Fruit fly (Drosophila melanogaster) whole organism: ENCODE data around the gene car.

ENCODE experiments used
- CG8478 ChIP-seq: fragments of >200 bp; optimal IDR thresholded peaks from 2 replicates; lab custom pipeline; 2018; ENCODE audit warnings: inconsistent platforms
- Dll ChIP-seq: fragments of >200 bp; optimal IDR thresholded peaks from 2 replicates; lab custom pipeline; 2017
- EcR ChIP-seq, 2 experiments: fragments of >200 bp; optimal IDR thresholded peaks; 2 replicates each; lab custom pipeline; 2017; ENCODE audit warnings: missing biosample characterization in 2 of 2, missing genetic modification characterization in 2 of 2, missing genetic modification reagents in 2 of 2
- pan ChIP-seq: fragments of >200 bp; optimal IDR thresholded peaks from 2 replicates; lab custom pipeline; 2017
- psq ChIP-seq: fragments of >200 bp; optimal IDR thresholded peaks from 2 replicates; lab custom pipeline; 2017
- usp ChIP-seq: fragments of >200 bp; optimal IDR thresholded peaks from 2 replicates; lab custom pipeline; 2017; ENCODE audit warnings: missing biosample characterization, missing genetic modification characterization, mixed read lengths

car gene

DNA sequence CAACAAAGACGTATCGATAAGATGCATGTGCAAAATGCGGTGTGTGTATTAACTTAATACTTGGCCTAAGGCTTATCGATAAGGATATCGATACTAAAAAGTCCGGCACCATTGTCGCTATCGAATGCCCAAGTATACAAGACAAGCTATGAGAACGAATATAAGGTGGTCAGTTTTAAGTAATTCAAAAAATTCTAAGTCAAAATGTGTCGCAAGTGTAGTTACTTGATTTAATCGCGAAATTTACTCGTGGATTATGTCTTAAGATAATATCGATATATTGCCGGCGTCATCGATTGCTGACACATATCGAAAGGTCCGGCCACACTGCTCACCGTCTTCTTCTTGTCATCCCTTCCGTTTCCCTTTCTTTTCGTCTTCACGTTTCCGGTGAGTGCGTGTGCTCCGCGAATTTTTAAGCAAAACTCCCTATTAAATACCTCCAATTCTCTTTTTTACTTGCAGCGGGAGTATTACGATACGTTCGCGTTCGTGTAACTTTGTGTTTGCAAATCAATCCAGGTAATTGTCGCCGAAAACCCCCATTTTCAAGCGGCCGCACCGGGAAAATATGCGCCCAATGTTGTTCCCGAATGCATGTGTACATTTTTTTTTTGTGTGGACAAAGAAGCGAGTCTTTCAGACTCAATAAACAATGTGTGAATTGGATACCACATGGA lies 32.0 kb downstream of the car start, which contains the start of gene RpS10b:
Gene RpS10b (plus strand): TSS at position 348 of the 680 bp plus-strand sequence.
- no peak for TF ChIP-seq Dll
- TF ChIP-seq EcR (GFP tag; optimal IDR thresholded peaks at IDR 0.05; lab: Kevin White, UChicago): no peak
- TF ChIP-seq usp: no peak
- no peak for TF ChIP-seq psq (lab: Kevin White, UChicago)
- TF ChIP-seq CG8478: no peak
- no peak for TF ChIP-seq pan (lab: Kevin White, UChicago)

- TF ChIP-seq CG8478 (no peak), EcR (GFP tag; optimal IDR thresholded peaks at IDR 0.05; lab: Kevin White, UChicago) (no peak), usp (no peak), pan (lab: Kevin White, UChicago) (no peak), psq (lab: Kevin White, UChicago) (no peak), Dll (no peak)
Measured at dm6 chrX:19598503-19598902, 32.7 kb downstream of the car start.

dm6 chrX:19601644-19602043 lies 35.8 kb downstream of the car start, which contains the start of gene CG14220:
TSS of gene CG14220 (minus strand) at chrX:19601851.
- TF ChIP-seq Dll: no peak

- TF ChIP-seq psq (lab: Kevin White, UChicago) (no peak), usp (no peak), CG8478 (no peak), Dll (no peak), pan (lab: Kevin White, UChicago) (no peak), EcR (GFP tag; optimal IDR thresholded peaks at IDR 0.05; lab: Kevin White, UChicago) (no peak)
Measured at dm6 chrX:19602483-19602882, 36.7 kb downstream of the car start.

DNA sequence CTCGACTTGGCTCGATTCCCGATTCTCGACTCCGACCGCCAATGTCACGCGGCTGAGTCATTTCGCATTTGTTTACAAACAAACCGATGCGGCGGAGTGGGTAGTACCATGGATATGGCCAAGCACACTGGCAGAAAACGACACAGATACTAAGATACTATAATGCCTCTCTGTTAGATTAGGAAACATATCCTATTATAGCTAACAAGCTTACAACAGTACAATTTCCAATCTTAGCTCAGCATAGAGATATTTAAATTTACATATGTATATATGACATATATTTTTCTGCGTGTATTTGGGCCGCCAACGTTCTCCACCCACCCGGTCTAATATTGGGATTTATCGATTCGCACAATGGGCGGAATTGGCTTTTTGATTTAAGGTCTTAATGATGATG lies 38.1 kb downstream of the car start:
- TF ChIP-seq pan (lab: Kevin White, UChicago) (no peak), EcR (GFP tag; optimal IDR thresholded peaks at IDR 0.05; lab: Kevin White, UChicago) (no peak), psq (lab: Kevin White, UChicago) (no peak)

dm6 chrX:19604997-19605396 lies 39.2 kb downstream of the car start, which contains the start of gene CG14207:
TSS of gene CG14207 (plus strand) at chrX:19605199.
- TF ChIP-seq EcR (GFP tag; optimal IDR thresholded peaks at IDR 0.05; lab: Kevin White, UChicago) (no peak), psq (lab: Kevin White, UChicago) (no peak), usp (no peak), Dll (no peak), CG8478 (no peak)

- TF ChIP-seq Dll: no peak
- TF ChIP-seq EcR (GFP tag; optimal IDR thresholded peaks at IDR 0.05; lab: Kevin White, UChicago): no peak
- no peak for TF ChIP-seq usp
- TF ChIP-seq CG8478: no peak
- no peak for TF ChIP-seq pan (lab: Kevin White, UChicago)
- no peak for TF ChIP-seq psq (lab: Kevin White, UChicago)
Measured at dm6 chrX:19605915-19606314, 40.1 kb downstream of the car start.

DNA sequence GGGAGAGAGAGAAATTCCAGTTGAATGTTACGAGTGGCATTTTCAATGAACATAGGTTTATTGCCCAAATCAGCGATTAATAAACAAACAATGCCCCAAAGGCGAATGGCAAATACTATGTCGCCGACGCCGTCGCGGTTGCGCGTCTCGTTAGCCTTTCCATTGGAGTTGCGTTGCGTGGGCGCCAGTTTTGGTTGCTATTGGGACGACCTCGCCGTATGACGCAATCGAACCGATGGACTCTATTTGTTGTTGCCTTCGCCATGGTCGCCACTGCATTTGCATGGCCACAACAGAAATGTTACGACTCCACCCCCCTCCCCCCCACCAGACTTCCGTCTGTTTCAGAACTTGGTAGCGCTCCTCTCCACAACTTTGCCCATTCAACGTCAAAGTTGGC lies 40.7 kb downstream of the car start:
- TF ChIP-seq pan (lab: Kevin White, UChicago) (no peak), Dll (no peak), usp (no peak), psq (lab: Kevin White, UChicago) (no peak), EcR (GFP tag; optimal IDR thresholded peaks at IDR 0.05; lab: Kevin White, UChicago) (no peak), CG8478 (no peak)

dm6 chrX:19606971-19607370 lies 41.2 kb downstream of the car start:
- TF ChIP-seq psq (lab: Kevin White, UChicago) (no peak), usp (no peak), EcR (GFP tag; optimal IDR thresholded peaks at IDR 0.05; lab: Kevin White, UChicago) (no peak), Dll (no peak)

- TF ChIP-seq pan (lab: Kevin White, UChicago) (no peak), CG8478 (no peak), psq (lab: Kevin White, UChicago) (no peak), EcR (GFP tag; optimal IDR thresholded peaks at IDR 0.05; lab: Kevin White, UChicago) (no peak), usp (no peak), Dll (no peak)
Measured at dm6 chrX:19608042-19608609, 42.3 kb downstream of the car start.

dm6 chrX:19611226-19611625 lies 45.4 kb downstream of the car start, which contains the start of the genes Shawn and Tyler:
TSS of gene Shawn (plus strand) at chrX:19611526.
TSS of gene Tyler (plus strand) at chrX:19611526.
- no peak for TF ChIP-seq usp
- no peak for TF ChIP-seq CG8478

DNA sequence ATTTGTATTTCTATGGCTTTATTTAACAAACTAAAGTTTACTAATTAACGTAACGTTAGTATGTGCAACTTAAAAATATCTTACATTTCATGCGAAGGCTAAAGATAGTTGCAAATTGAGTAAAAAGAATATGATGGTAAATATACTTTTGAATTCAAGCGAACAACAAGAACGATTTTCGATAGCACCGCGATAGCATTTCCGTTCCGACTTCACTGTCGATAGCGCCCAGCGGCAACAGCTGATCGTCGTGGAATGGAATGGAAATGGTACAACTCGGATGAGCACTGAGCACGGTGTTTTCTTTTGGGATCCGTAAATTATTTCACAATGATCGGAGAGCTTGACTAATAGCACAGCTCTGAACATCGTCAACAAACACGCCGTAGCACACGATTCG lies 47.7 kb downstream of the car start:
- no peak for TF ChIP-seq CG8478

- no peak for TF ChIP-seq EcR (GFP tag; optimal IDR thresholded peaks at IDR 0.05; lab: Kevin White, UChicago)
- no peak for TF ChIP-seq psq (lab: Kevin White, UChicago)
- TF ChIP-seq CG8478: no peak
- no peak for TF ChIP-seq Dll
- TF ChIP-seq usp: no peak
- no peak for TF ChIP-seq pan (lab: Kevin White, UChicago)
Measured at dm6 chrX:19615990-19616663, 50.3 kb downstream of the car start, which contains the start of gene CG14210. TSS of gene CG14210 (plus strand) at chrX:19616196.
